Worm (Caenorhabditis elegans) whole organism, L3 larva: ENCODE results near the gene str-177.

ENCODE experiments used
- R02D3.7 ChIP-seq: fragments of 150-350 bp; optimal IDR thresholded peaks from 2 replicates; lab custom pipeline; 2014; ENCODE audit warnings: missing biosample characterization, missing genetic modification characterization
- ZK546.5 ChIP-seq: sonication (generic microtip); optimal IDR thresholded peaks from 2 replicates; lab custom pipeline; 2017; ENCODE audit warnings: missing biosample characterization, missing genetic modification characterization
- aly-2 ChIP-seq: fragments of 150-350 bp; optimal IDR thresholded peaks from 2 replicates; lab custom pipeline; 2014; ENCODE audit warnings: missing biosample characterization, missing genetic modification characterization
- ceh-28 ChIP-seq: fragments of 150-350 bp; optimal IDR thresholded peaks from 2 replicates; lab custom pipeline; 2014; ENCODE audit warnings: missing biosample characterization, missing genetic modification reagents, missing genetic modification characterization
- ceh-82 ChIP-seq: fragments of 150-350 bp; optimal IDR thresholded peaks from 2 replicates; lab custom pipeline; 2014; ENCODE audit warnings: missing biosample characterization, missing genetic modification characterization
- daf-12 ChIP-seq: fragments of 150-350 bp; optimal IDR thresholded peaks from 2 replicates; lab custom pipeline; 2014; ENCODE audit warnings: missing biosample characterization, missing genetic modification reagents, missing genetic modification characterization
- egl-27 ChIP-seq: sonication (generic microtip); optimal IDR thresholded peaks from 4 replicates; lab custom pipeline; 2017; ENCODE audit warnings: missing biosample characterization, missing genetic modification reagents, missing genetic modification characterization
- egl-5 ChIP-seq: fragments of 150-350 bp; optimal IDR thresholded peaks from 2 replicates; lab custom pipeline; 2017; ENCODE audit warnings: missing biosample characterization, missing genetic modification reagents, missing genetic modification characterization, inconsistent platforms
- elt-1 ChIP-seq: fragments of 150-350 bp; optimal IDR thresholded peaks from 2 replicates; lab custom pipeline; 2014; ENCODE audit warnings: missing biosample characterization, missing genetic modification characterization
- elt-2 ChIP-seq: sonication (generic microtip); optimal IDR thresholded peaks from 2 replicates; lab custom pipeline; 2016; ENCODE audit warnings: missing genetic modification reagents, mild to moderate bottlenecking, missing genetic modification characterization, missing compliant biosample characterization
- elt-3 ChIP-seq, 3 experiments: fragments of 150-350 bp in 1 of 3; sonication (generic microtip) in 2 of 3; optimal IDR thresholded peaks; 2 replicates in 2 of 3; 4 replicates in 1 of 3; lab custom pipeline; 2014 to 2017; ENCODE audit warnings: missing biosample characterization in 3 of 3, missing genetic modification characterization in 3 of 3
- eor-1 ChIP-seq, 2 experiments: fragments of 150-350 bp; optimal IDR thresholded peaks; 2 replicates each; lab custom pipeline; 2014 to 2018; ENCODE audit warnings: missing biosample characterization in 2 of 2, missing genetic modification characterization in 2 of 2
- fkh-10 ChIP-seq: sonication (generic microtip); optimal IDR thresholded peaks from 2 replicates; lab custom pipeline; 2017; ENCODE audit warnings: missing biosample characterization, missing genetic modification reagents, missing genetic modification characterization
- fkh-2 ChIP-seq: fragments of 150-350 bp; optimal IDR thresholded peaks from 2 replicates; lab custom pipeline; 2014; ENCODE audit warnings: missing biosample characterization, missing genetic modification reagents, missing genetic modification characterization
- fos-1 ChIP-seq: fragments of 150-350 bp; optimal IDR thresholded peaks from 2 replicates; lab custom pipeline; 2014; ENCODE audit warnings: missing biosample characterization, missing genetic modification characterization
- hmg-11 ChIP-seq: sonication (generic microtip); optimal IDR thresholded peaks from 2 replicates; lab custom pipeline; 2016; ENCODE audit warnings: missing genetic modification characterization, missing compliant biosample characterization
- lsy-12 ChIP-seq: sonication (generic microtip); optimal IDR thresholded peaks from 2 replicates; lab custom pipeline; 2016; ENCODE audit warnings: mild to moderate bottlenecking, missing genetic modification characterization, missing compliant biosample characterization
- mdl-1 ChIP-seq: fragments of 150-350 bp; optimal IDR thresholded peaks from 2 replicates; lab custom pipeline; 2014; ENCODE audit warnings: missing biosample characterization, missing genetic modification characterization
- nfya-1 ChIP-seq: sonication (generic microtip); optimal IDR thresholded peaks from 2 replicates; lab custom pipeline; 2017; ENCODE audit warnings: missing genetic modification characterization, mild to moderate bottlenecking, missing compliant biosample characterization, antibody characterized with exemption, moderate library complexity; ENCODE audit not compliant: insufficient read depth
- nhr-11 ChIP-seq: fragments of 150-350 bp; optimal IDR thresholded peaks from 2 replicates; lab custom pipeline; 2014; ENCODE audit warnings: missing biosample characterization, missing genetic modification characterization
- nhr-12 ChIP-seq: fragments of 150-350 bp; optimal IDR thresholded peaks from 2 replicates; lab custom pipeline; 2014; ENCODE audit warnings: missing biosample characterization, missing genetic modification characterization
- nhr-23 ChIP-seq: fragments of 150-350 bp; optimal IDR thresholded peaks from 2 replicates; lab custom pipeline; 2014; ENCODE audit warnings: missing biosample characterization, missing genetic modification reagents, missing genetic modification characterization
- nhr-237 ChIP-seq: fragments of 150-350 bp; optimal IDR thresholded peaks from 2 replicates; lab custom pipeline; 2014; ENCODE audit warnings: missing biosample characterization, missing genetic modification characterization
- nhr-25 ChIP-seq: sonication (generic microtip); optimal IDR thresholded peaks from 2 replicates; lab custom pipeline; 2017; ENCODE audit warnings: missing biosample characterization, missing genetic modification characterization
- nhr-67 ChIP-seq: fragments of 150-350 bp; optimal IDR thresholded peaks from 2 replicates; lab custom pipeline; 2014; ENCODE audit warnings: missing biosample characterization, missing genetic modification characterization
- nhr-76 ChIP-seq: fragments of 150-350 bp; sonication (generic microtip); optimal IDR thresholded peaks from 5 replicates; lab custom pipeline; 2014; ENCODE audit warnings: missing biosample characterization, missing genetic modification characterization
- pha-4 ChIP-seq: fragments of 150-350 bp; optimal IDR thresholded peaks from 2 replicates; lab custom pipeline; 2014; ENCODE audit warnings: missing biosample characterization, missing genetic modification reagents, missing genetic modification characterization
- pqm-1 ChIP-seq: fragments of 150-350 bp; optimal IDR thresholded peaks from 2 replicates; lab custom pipeline; 2017; ENCODE audit warnings: missing biosample characterization, missing genetic modification characterization, inconsistent platforms
- sea-2 ChIP-seq: fragments of 150-350 bp; sonication (generic microtip); optimal IDR thresholded peaks from 4 replicates; lab custom pipeline; 2014; ENCODE audit warnings: missing biosample characterization, missing genetic modification reagents, missing genetic modification characterization
- skn-1 ChIP-seq: fragments of 150-350 bp; optimal IDR thresholded peaks from 2 replicates; lab custom pipeline; 2014; ENCODE audit warnings: missing biosample characterization, missing genetic modification characterization
- snpc-4 ChIP-seq: fragments of 150-350 bp; optimal IDR thresholded peaks from 2 replicates; lab custom pipeline; 2014; ENCODE audit warnings: missing biosample characterization, missing genetic modification characterization
- unc-39 ChIP-seq: sonication (generic microtip); optimal IDR thresholded peaks from 4 replicates; lab custom pipeline; 2017; ENCODE audit warnings: missing biosample characterization, missing genetic modification characterization
- unc-62 ChIP-seq: fragments of 150-350 bp; sonication (generic microtip); optimal IDR thresholded peaks from 4 replicates; lab custom pipeline; 2014; ENCODE audit warnings: missing biosample characterization, missing genetic modification reagents, missing genetic modification characterization

str-177 gene

DNA sequence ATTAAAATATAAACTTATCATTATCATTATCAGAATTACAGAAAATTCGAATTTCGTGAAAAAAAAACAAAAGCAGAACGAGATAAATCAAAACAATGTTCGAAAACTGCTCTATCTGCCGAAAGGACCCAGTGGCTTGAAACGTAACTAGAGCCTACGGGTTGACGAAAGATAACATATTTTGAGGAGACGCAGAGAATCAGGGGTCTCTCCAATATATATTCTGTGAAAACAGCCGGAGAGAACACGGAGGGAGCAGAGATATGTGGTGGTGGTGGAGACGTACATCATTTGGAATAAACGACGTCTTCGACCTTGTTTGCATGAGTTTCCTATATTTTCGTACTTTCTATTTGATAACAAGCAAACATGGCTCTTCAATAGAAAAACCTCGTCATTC lies 10.1 kb upstream of the str-177 start:
- no peak for TF ChIP-seq sea-2
- no peak for TF ChIP-seq nhr-23 (tag; lab: Kevin White, UChicago)
- TF ChIP-seq skn-1 (tag; lab: Kevin White, UChicago): no peak
- TF ChIP-seq elt-1 (tag; lab: Kevin White, UChicago): no peak
- no peak for TF ChIP-seq fos-1
- TF ChIP-seq egl-5 (tag; lab: Kevin White, UChicago): no peak
- TF ChIP-seq nfya-1: peak; percentile 27
- TF ChIP-seq hmg-11 (tag; lab: Kevin White, UChicago): peak; percentile 47
- TF ChIP-seq unc-62 (GFP tag; lab: Kevin White, UChicago): no peak
- TF ChIP-seq nhr-12: no peak
- no peak for TF ChIP-seq ZK546.5 (tag; lab: Kevin White, UChicago)
- no peak for TF ChIP-seq egl-27 (tag; lab: Kevin White, UChicago)
- TF ChIP-seq, all 47 proteins: peak for 2

DNA sequence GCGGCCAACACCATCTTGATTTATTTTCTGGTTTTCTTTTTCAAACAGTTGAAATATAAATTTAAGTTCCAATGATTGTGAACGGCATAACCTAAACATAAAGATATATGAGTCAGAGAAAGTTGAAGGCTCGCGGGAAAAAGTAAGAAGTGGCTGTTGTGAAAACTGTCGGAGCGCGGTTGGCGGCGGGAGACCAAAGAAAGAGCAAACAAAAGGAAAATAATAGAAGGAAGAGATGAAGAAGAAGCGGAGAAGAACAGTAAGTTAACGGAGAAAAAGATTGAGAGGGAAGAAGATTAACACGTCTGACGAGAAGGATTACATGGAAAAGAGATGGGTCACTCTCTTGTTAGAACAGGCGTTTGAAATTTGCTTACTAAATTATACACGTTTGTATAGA lies 8.6 kb upstream of the str-177 start, which contains the start of gene inx-10:
TSS of gene inx-10 (minus strand) at position 101 of the 400 bp plus-strand sequence.
- TF ChIP-seq pha-4 (tag; lab: Kevin White, UChicago) (peak; percentile 59), nhr-76 (tag; lab: Kevin White, UChicago) (no peak)
- TF ChIP-seq, all 47 proteins: peak for 1

DNA sequence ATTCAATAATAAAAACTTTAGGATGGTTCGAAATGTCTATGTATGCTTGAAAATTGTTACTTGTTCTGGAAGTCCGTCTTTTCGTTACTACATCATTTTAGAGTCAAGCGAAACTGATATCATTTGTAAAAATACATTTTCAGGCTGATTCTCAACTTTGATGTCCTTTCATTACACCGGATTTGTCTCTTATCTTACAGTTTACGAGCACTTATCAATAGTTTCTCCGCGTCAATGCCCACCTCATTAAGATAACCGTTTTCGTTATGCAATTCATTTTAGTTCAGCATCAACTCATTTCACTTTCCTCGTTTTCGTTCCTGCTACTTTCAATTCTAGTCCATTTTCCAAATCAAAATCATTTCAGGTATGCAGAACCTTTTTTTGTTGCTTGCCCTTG lies 3.9 kb upstream of the str-177 start, which contains the start of gene asp-2:
TSS of gene asp-2 (plus strand) at position 368 of the 400 bp plus-strand sequence.
- TF ChIP-seq mdl-1 (tag; lab: Kevin White, UChicago) (no peak), elt-3 (tag; optimal IDR thresholded peaks at IDR 0.05; lab: Kevin White, UChicago) (no peak), elt-2 (tag; lab: Kevin White, UChicago) (peak; percentile 91), pqm-1 (tag; lab: Kevin White, UChicago) (peak; percentile 89)

DNA sequence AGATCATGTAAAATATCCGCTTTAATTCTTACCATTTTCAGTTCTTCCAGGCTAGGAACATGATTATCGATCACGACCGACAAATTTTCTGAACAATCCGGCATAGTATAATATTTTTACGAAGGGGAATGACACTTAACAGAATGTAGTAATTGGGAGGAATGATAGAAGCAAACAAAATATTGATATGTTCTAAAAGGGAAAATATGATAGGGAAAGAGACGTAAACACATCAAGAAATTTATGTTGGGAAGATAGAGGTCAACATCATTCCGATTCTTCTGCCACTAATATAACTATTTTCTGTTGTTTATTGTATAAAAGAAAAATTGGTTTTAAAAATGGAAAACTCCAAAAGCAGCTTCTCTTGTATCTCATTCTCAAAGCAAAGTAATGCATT lies 1.7 kb downstream of the str-177 start, which contains the start of gene C24B5.4:
TSS of gene C24B5.4 (minus strand) at position 206 of the 400 bp plus-strand sequence.
- TF ChIP-seq elt-3 (tag; optimal IDR thresholded peaks at IDR 0.05; lab: Kevin White, UChicago) (no peak), elt-2 (tag; lab: Kevin White, UChicago) (peak; percentile 6)
- TF ChIP-seq, all 47 proteins: peak for 1

DNA sequence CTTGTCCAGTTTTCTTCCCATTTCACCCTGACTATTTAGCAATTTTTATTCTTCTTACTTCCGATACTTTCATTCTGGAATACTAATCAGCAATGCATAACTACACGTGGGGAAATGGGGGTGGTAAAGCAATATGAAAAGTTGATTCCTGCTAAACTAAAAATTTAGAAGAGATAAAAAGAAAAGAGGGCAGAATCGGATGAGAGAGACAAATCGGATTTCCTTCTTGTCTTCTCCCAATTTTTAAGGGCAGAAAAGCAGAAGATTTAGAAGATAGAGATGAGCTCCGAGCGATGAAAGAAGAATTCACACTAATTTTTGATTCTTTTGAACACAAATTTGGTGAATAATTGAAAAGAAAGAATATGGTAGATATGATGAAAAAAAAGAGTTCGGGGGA lies 4.7 kb downstream of the str-177 start:
- TF ChIP-seq ceh-82 (no peak), nhr-76 (tag; lab: Kevin White, UChicago) (no peak), eor-1 (tag; optimal IDR thresholded peaks at IDR 0.05; lab: Kevin White, UChicago) (no peak), nhr-237 (tag; lab: Kevin White, UChicago) (no peak), fkh-10 (GFP tag; lab: Kevin White, UChicago) (peak; percentile 17), R02D3.7 (tag; lab: Kevin White, UChicago) (no peak)

DNA sequence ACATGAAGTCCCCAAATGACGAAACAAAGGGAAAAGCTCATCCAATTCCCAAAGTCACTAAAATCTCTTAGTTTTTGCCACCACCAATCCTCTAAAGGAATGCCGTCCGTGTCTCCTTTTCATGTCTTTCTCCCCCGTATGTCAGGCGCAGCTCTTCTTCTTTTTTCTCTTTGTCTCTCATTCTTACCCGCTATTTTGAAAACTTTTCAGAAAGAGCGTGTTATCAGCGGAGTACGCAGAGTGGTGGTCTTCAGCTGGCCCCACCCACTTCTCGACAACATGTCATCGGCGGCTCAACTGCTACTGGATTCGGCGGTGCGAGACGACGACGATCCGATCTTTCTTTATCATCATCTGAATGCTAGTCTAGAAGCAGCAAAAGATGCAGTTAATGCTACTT lies 7.4 kb downstream of the str-177 start, which contains the start of gene sphr-1:
TSS of gene sphr-1 (plus strand) at position 205 of the 400 bp plus-strand sequence.
- TF ChIP-seq daf-12 (no peak), pha-4 (tag; lab: Kevin White, UChicago) (no peak), nfya-1 (peak; percentile 32), unc-62 (GFP tag; lab: Kevin White, UChicago) (no peak), nhr-11 (tag; lab: Kevin White, UChicago) (no peak), unc-39 (no peak), skn-1 (tag; lab: Kevin White, UChicago) (no peak), aly-2 (tag; lab: Kevin White, UChicago) (no peak), hmg-11 (tag; lab: Kevin White, UChicago) (peak; percentile 43), ceh-28 (tag; lab: Kevin White, UChicago) (no peak), ZK546.5 (tag; lab: Kevin White, UChicago) (no peak), fos-1 (no peak)

DNA sequence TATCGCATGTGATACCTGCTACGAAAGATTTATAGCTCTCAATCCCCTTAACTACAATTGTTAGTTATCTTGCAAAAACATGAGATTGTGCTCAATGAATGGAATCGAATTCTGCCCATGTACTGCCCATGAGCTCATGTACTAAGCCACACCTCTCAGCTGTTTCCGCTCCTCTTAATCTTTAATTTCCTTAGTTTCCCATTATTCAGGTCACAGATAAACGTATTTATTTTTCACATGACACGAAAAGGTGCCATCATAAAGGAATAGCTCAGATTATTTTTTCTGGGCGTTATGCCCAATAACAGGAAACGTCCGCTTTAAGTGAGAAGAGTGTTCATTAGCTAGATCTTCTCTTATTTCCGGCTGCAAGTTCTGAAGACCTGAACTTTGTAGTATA lies 12.8 kb downstream of the str-177 start:
- TF ChIP-seq snpc-4 (tag; lab: Kevin White, UChicago) (no peak), nhr-67 (tag; lab: Kevin White, UChicago) (no peak), skn-1 (tag; lab: Kevin White, UChicago) (no peak), lsy-12 (no peak), elt-2 (tag; lab: Kevin White, UChicago) (no peak), fkh-2 (tag; lab: Kevin White, UChicago) (no peak), nhr-25 (no peak), nhr-76 (tag; lab: Kevin White, UChicago) (no peak), elt-1 (tag; lab: Kevin White, UChicago) (no peak), unc-62 (GFP tag; lab: Kevin White, UChicago) (no peak), nfya-1 (no peak), hmg-11 (tag; lab: Kevin White, UChicago) (no peak)
